Worm (Caenorhabditis elegans): Measurements from ENCODE around the gene srsx-24.

The srsx-24 gene

ce11 chrV:7400095-7400494, 20.8 kb upstream of the srsx-24 start, which contains the start of gene cnc-9:
Gene cnc-9, minus strand, starts transcription at chrV:7400195.
- TF ChIP-seq blmp-1 (tag; optimal IDR thresholded peaks at IDR 0.05) = no peak
- TF ChIP-seq unc-62 (GFP tag; optimal IDR thresholded peaks at IDR 0.05) = no peak
- no peak for TF ChIP-seq zip-8 (tag; optimal IDR thresholded peaks at IDR 0.05)
- TF ChIP-seq flh-1 (GFP tag; optimal IDR thresholded peaks at IDR 0.05) = no peak
- no peak for TF ChIP-seq mab-5 (tag; optimal IDR thresholded peaks at IDR 0.05)
- TF ChIP-seq nhr-2 (tag; optimal IDR thresholded peaks at IDR 0.05) = no peak
- no peak for TF ChIP-seq bed-3 (GFP tag; optimal IDR thresholded peaks at IDR 0.05)
- no peak for TF ChIP-seq lin-32 (GFP tag; optimal IDR thresholded peaks at IDR 0.05)
- TF ChIP-seq mls-2 (tag; optimal IDR thresholded peaks at IDR 0.05) = no peak
- TF ChIP-seq ztf-11 (tag; optimal IDR thresholded peaks at IDR 0.05) = no peak
- no peak for TF ChIP-seq nhr-28 (tag; optimal IDR thresholded peaks at IDR 0.05)
- TF ChIP-seq tbx-8 (GFP tag; optimal IDR thresholded peaks at IDR 0.05) = no peak
- no peak for TF ChIP-seq sptf-1 (tag; optimal IDR thresholded peaks at IDR 0.05)
- TF ChIP-seq elt-3 (tag; optimal IDR thresholded peaks at IDR 0.05) = no peak
- TF ChIP-seq lsy-2 (tag; optimal IDR thresholded peaks at IDR 0.05) = no peak
- TF ChIP-seq nhr-12 (tag; optimal IDR thresholded peaks at IDR 0.05) = no peak
- TF ChIP-seq nhr-76 (tag; optimal IDR thresholded peaks at IDR 0.05) = no peak

DNA sequence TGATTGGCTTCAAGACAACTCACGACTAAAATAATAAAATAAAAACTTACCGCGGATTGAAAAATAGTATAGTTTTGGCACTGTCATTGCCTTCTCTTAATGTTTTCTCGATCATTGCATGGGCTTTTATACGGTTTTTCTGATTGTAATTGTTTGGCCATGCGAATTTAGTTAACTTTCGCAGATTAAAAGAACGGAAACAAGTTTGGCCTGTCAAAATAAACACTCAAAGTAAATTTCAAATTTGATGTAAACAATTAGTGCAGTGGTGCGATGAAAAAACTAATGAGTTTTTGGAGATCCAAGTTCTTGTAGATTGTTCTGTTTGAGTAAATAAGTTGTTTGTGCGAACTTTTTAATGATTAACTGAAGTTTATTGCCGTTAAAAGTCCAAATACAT, 19.9 kb upstream of the srsx-24 start, which contains the start of gene gst-41:
TSS of gene gst-41 (minus strand) at position 101 of the 400 bp plus-strand sequence.
- no peak for TF ChIP-seq ceh-39 (tag; optimal IDR thresholded peaks at IDR 0.05)
- TF ChIP-seq ceh-43 (GFP tag; optimal IDR thresholded peaks at IDR 0.05) = no peak
- TF ChIP-seq elt-1 (tag; optimal IDR thresholded peaks at IDR 0.05; ENCODE audit: borderline replicate concordance, insufficient read depth) = no peak
- no peak for TF ChIP-seq ham-2 (GFP tag; optimal IDR thresholded peaks at IDR 0.05)

DNA sequence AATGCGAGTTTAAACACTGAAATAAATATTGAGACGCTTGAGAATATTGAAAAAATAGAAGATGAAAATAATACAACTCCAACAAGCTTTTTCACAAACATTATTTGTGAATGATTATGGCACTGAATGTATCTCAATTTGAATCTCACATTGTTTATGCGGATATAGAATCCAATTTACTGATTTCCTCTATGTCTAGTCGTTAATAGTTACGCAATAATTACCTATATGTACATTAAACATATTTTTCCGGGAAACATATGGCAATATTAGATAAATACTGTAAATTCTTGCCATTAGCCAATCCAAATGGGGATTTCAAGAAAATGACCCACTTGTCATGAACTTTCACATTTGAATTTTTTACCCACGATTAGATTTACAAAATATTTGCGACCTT, 16.1 kb upstream of the srsx-24 start, which contains the start of gene srx-9:
TSS of gene srx-9 (minus strand) at position 101 of the 400 bp plus-strand sequence.
- peak; percentile 33 for TF ChIP-seq zip-8 (tag; optimal IDR thresholded peaks at IDR 0.05)
- TF ChIP-seq mls-2 (tag; optimal IDR thresholded peaks at IDR 0.05) = no peak

DNA sequence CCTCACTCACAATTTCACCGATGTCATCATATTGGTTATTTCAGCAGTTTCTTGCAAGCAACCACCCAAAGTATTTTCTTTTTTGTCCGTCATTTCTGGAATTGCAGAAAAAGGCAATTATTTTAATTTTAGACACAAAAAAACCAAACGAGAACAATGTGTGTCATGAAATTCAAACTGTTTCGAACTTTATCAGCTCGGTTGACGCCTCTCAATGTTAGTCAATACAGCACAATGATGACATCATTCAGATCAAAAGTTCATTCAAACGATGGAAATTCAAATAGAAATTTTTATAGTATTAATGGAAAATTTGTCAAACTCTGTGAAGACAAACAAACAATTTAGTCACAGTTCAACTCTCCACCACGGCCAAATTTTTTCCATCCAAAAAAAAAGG, 12.6 kb upstream of the srsx-24 start, which contains the start of gene fbxa-105:
TSS of gene fbxa-105 (minus strand) at position 97 of the 400 bp plus-strand sequence.
- TF ChIP-seq flh-1 (GFP tag; optimal IDR thresholded peaks at IDR 0.05) = no peak
- no peak for TF ChIP-seq lin-13 (tag; optimal IDR thresholded peaks at IDR 0.05)
- TF ChIP-seq unc-120 (tag; optimal IDR thresholded peaks at IDR 0.05; ENCODE audit: poor library complexity, severe bottlenecking) = no peak
- TF ChIP-seq nhr-2 (tag; optimal IDR thresholded peaks at IDR 0.05) = no peak
- no peak for TF ChIP-seq elt-3 (tag; optimal IDR thresholded peaks at IDR 0.05)
- no peak for TF ChIP-seq nhr-76 (tag; optimal IDR thresholded peaks at IDR 0.05)
- no peak for TF ChIP-seq nhr-28 (tag; optimal IDR thresholded peaks at IDR 0.05)
- no peak for TF ChIP-seq ham-2 (GFP tag; optimal IDR thresholded peaks at IDR 0.05)
- TF ChIP-seq pha-4 (tag; optimal IDR thresholded peaks at IDR 0.05) = no peak
- no peak for TF ChIP-seq sptf-1 (tag; optimal IDR thresholded peaks at IDR 0.05)
- TF ChIP-seq mls-2 (tag; optimal IDR thresholded peaks at IDR 0.05) = no peak

DNA sequence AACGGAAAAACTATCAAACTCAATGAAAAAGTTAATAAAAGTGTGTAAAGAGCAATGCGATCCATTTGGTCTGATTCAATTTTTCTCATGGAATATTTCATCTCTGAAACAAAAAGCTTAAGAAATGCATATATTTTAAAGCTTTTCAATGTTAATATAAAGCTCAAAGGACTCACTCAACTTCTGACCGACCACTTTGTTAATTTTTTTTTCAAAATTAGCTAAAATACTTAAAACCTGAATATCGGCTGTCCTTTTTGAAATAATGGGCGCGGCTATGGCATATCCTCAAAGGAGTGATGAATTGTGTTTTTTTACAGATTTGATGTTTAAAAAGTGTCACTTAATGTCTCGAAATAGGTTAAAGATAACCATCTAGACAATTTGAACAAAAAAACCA, 10.5 kb upstream of the srsx-24 start, which contains the start of gene C02H6.1:
TSS of gene C02H6.1 (minus strand) at position 101 of the 400 bp plus-strand sequence.
- TF ChIP-seq ham-2 (GFP tag; optimal IDR thresholded peaks at IDR 0.05) (no peak), bed-3 (GFP tag; optimal IDR thresholded peaks at IDR 0.05) (no peak), elt-1 (tag; optimal IDR thresholded peaks at IDR 0.05; ENCODE audit: borderline replicate concordance, insufficient read depth) (no peak), unc-120 (tag; optimal IDR thresholded peaks at IDR 0.05; ENCODE audit: poor library complexity, severe bottlenecking) (no peak), nhr-12 (tag; optimal IDR thresholded peaks at IDR 0.05) (no peak), drap-1 (GFP tag; optimal IDR thresholded peaks at IDR 0.05) (no peak)

ce11 chrV:7387755-7388154, 8.5 kb upstream of the srsx-24 start, which contains the start of gene C02H6.3:
Gene C02H6.3, minus strand, starts transcription at chrV:7387855.
- no peak for TF ChIP-seq elt-1 (tag; optimal IDR thresholded peaks at IDR 0.05; ENCODE audit: borderline replicate concordance, insufficient read depth)
- no peak for TF ChIP-seq drap-1 (GFP tag; optimal IDR thresholded peaks at IDR 0.05)
- no peak for TF ChIP-seq M03D4.4 (tag; optimal IDR thresholded peaks at IDR 0.05)
- no peak for TF ChIP-seq lin-13 (tag; optimal IDR thresholded peaks at IDR 0.05)
- TF ChIP-seq nhr-76 (tag; optimal IDR thresholded peaks at IDR 0.05) = no peak
- TF ChIP-seq unc-120 (tag; optimal IDR thresholded peaks at IDR 0.05; ENCODE audit: poor library complexity, severe bottlenecking) = no peak
- no peak for TF ChIP-seq unc-39 (tag; optimal IDR thresholded peaks at IDR 0.05)
- TF ChIP-seq hlh-1 (tag; optimal IDR thresholded peaks at IDR 0.05) = no peak
- no peak for TF ChIP-seq mls-2 (tag; optimal IDR thresholded peaks at IDR 0.05)
- no peak for TF ChIP-seq zip-8 (tag; optimal IDR thresholded peaks at IDR 0.05)
- no peak for TF ChIP-seq bed-3 (GFP tag; optimal IDR thresholded peaks at IDR 0.05)
- TF ChIP-seq ztf-11 (tag; optimal IDR thresholded peaks at IDR 0.05) = no peak
- no peak for TF ChIP-seq ceh-43 (GFP tag; optimal IDR thresholded peaks at IDR 0.05)
- no peak for TF ChIP-seq ceh-39 (tag; optimal IDR thresholded peaks at IDR 0.05)
- TF ChIP-seq lsy-2 (tag; optimal IDR thresholded peaks at IDR 0.05) = no peak
- TF ChIP-seq ces-1 (GFP tag; optimal IDR thresholded peaks at IDR 0.05) = no peak
- no peak for TF ChIP-seq ceh-83 (GFP tag; optimal IDR thresholded peaks at IDR 0.05)
- TF ChIP-seq blmp-1 (tag; optimal IDR thresholded peaks at IDR 0.05) = no peak
